Worm (Caenorhabditis elegans) whole organism, L4 larva: ENCODE results near the gene C17F4.3.
"Not testable (repeated sequence)": the region's sequence is repeated elsewhere in the genome, so short reads cannot be mapped to it uniquely, and the experiment has no call there.

Experiments
- F26F4.8 ChIP-seq: fragments of 200-800 bp; sonication (Bioruptor generic); conservative IDR thresholded peaks from 2 replicates; pipeline ENCODE4 v1.3.6; 2022; ENCODE audit warnings: missing genetic modification characterization, missing compliant biosample characterization
- F44E2.7 ChIP-seq: fragments of 200-800 bp; sonication (Bioruptor generic); IDR thresholded peaks from 2 replicates; pipeline ENCODE4 v2.1.2; 2022; ENCODE audit warnings: missing genetic modification characterization, missing compliant biosample characterization
- Y48G9A.11 ChIP-seq: fragments of 200-800 bp; sonication (Bioruptor generic); IDR thresholded peaks from 2 replicates; pipeline ENCODE4 v1.3.6; 2022; ENCODE audit warnings: missing genetic modification reagents, missing genetic modification characterization, missing compliant biosample characterization
- ZK337.2 ChIP-seq: fragments of 200-800 bp; sonication (Bioruptor generic); IDR thresholded peaks from 2 replicates; pipeline ENCODE4 v1.3.6; 2022; ENCODE audit warnings: missing genetic modification reagents, missing genetic modification characterization, missing compliant biosample characterization
- ctbp-1 ChIP-seq: fragments of 200-800 bp; sonication (Bioruptor generic); IDR thresholded peaks from 2 replicates; pipeline ENCODE4 v1.3.6; 2022; ENCODE audit warnings: missing genetic modification reagents, missing genetic modification characterization, missing compliant biosample characterization
- daf-16 ChIP-seq, 3 experiments: sonication (generic microtip); optimal IDR thresholded peaks; 2 replicates each; lab custom pipeline; 2016 to 2017; ENCODE audit warnings: missing genetic modification characterization in 3 of 3, missing genetic modification reagents in 3 of 3, mild to moderate bottlenecking in 2 of 3, missing compliant biosample characterization in 2 of 3, missing biosample characterization in 1 of 3, moderate library complexity in 1 of 3
- daf-8 ChIP-seq: fragments of 200-800 bp; sonication (Bioruptor generic); IDR thresholded peaks from 2 replicates; pipeline ENCODE4 v1.3.6; 2022; ENCODE audit warnings: missing genetic modification characterization, missing compliant biosample characterization
- duxl-1 ChIP-seq: sonication (generic microtip); optimal IDR thresholded peaks from 2 replicates; lab custom pipeline; 2016; ENCODE audit warnings: mild to moderate bottlenecking, missing genetic modification characterization, moderate library complexity, missing compliant biosample characterization; ENCODE audit not compliant: poor library complexity
- fos-1 ChIP-seq: fragments of 150-350 bp; optimal IDR thresholded peaks from 2 replicates; lab custom pipeline; 2014; ENCODE audit warnings: missing biosample characterization, missing genetic modification characterization
- hlh-30 ChIP-seq: sonication (generic microtip); optimal IDR thresholded peaks from 2 replicates; lab custom pipeline; 2017; ENCODE audit warnings: antibody characterized with exemption, mild to moderate bottlenecking, missing genetic modification characterization, missing compliant biosample characterization; ENCODE audit not compliant: insufficient read depth
- jun-1 ChIP-seq: fragments of 150-350 bp; optimal IDR thresholded peaks from 2 replicates; lab custom pipeline; 2014; ENCODE audit warnings: missing biosample characterization, missing genetic modification reagents, missing genetic modification characterization
- lir-3 ChIP-seq: sonication (generic microtip); optimal IDR thresholded peaks from 2 replicates; lab custom pipeline; 2016; ENCODE audit warnings: mild to moderate bottlenecking, missing genetic modification characterization, missing compliant biosample characterization
- mdl-1 ChIP-seq, 2 experiments: fragments of 150-350 bp in 1 of 2; sonication (generic microtip) in 1 of 2; optimal IDR thresholded peaks; 2 replicates each; lab custom pipeline; 2014 to 2017; ENCODE audit warnings: missing biosample characterization in 2 of 2, missing genetic modification characterization in 2 of 2
- mxl-2 ChIP-seq: fragments of 200-800 bp; sonication (Bioruptor generic); conservative IDR thresholded peaks from 2 replicates; pipeline ENCODE4 v1.3.6; 2022; ENCODE audit warnings: missing genetic modification reagents, missing genetic modification characterization, missing compliant biosample characterization
- nhr-10 ChIP-seq: fragments of 150-350 bp; optimal IDR thresholded peaks from 2 replicates; lab custom pipeline; 2014; ENCODE audit warnings: missing biosample characterization, missing genetic modification characterization
- nhr-6 ChIP-seq: fragments of 150-350 bp; optimal IDR thresholded peaks from 2 replicates; lab custom pipeline; 2014; ENCODE audit warnings: missing biosample characterization, missing genetic modification characterization
- nhr-76 ChIP-seq: fragments of 150-350 bp; optimal IDR thresholded peaks from 2 replicates; lab custom pipeline; 2014; ENCODE audit warnings: missing biosample characterization, missing genetic modification characterization
- saeg-2 ChIP-seq: fragments of 200-800 bp; sonication (Bioruptor generic); IDR thresholded peaks from 2 replicates; pipeline ENCODE4 v1.3.6; 2022; ENCODE audit warnings: missing genetic modification reagents, missing genetic modification characterization, missing compliant biosample characterization
- set-16 ChIP-seq: fragments of 200-800 bp; sonication (Bioruptor generic); IDR thresholded peaks from 2 replicates; pipeline ENCODE4 v1.3.6; 2022; ENCODE audit warnings: missing genetic modification reagents, missing genetic modification characterization, missing compliant biosample characterization
- skn-1 ChIP-seq: fragments of 150-350 bp; optimal IDR thresholded peaks from 2 replicates; lab custom pipeline; 2014; ENCODE audit warnings: missing biosample characterization, missing genetic modification characterization
- snpc-4 ChIP-seq: fragments of 150-350 bp; optimal IDR thresholded peaks from 2 replicates; lab custom pipeline; 2014; ENCODE audit warnings: missing biosample characterization, missing genetic modification characterization
- spr-1 ChIP-seq: sonication (generic microtip); optimal IDR thresholded peaks from 2 replicates; lab custom pipeline; 2016; ENCODE audit warnings: mild to moderate bottlenecking, missing genetic modification characterization, missing compliant biosample characterization
- spr-3 ChIP-seq: fragments of 200-800 bp; sonication (Bioruptor generic); optimal IDR thresholded peaks from 2 replicates; lab custom pipeline; 2018; ENCODE audit warnings: mild to moderate bottlenecking, missing genetic modification characterization, missing compliant biosample characterization
- tag-97 ChIP-seq: fragments of 200-800 bp; sonication (Bioruptor generic); IDR thresholded peaks from 2 replicates; pipeline ENCODE4 v1.3.6; 2022; ENCODE audit warnings: missing genetic modification characterization, missing compliant biosample characterization
- unc-130 ChIP-seq: sonication (generic microtip); optimal IDR thresholded peaks from 2 replicates; lab custom pipeline; 2016; ENCODE audit warnings: missing genetic modification reagents, missing genetic modification characterization, missing compliant biosample characterization
- unc-39 ChIP-seq: sonication (generic microtip); optimal IDR thresholded peaks from 2 replicates; lab custom pipeline; 2017; ENCODE audit warnings: missing biosample characterization, missing genetic modification characterization
- unc-62 ChIP-seq, 3 experiments: fragments of 150-350 bp in 1 of 3; sonication (generic microtip); optimal IDR thresholded peaks in 2 of 3; peaks in 1 of 3; 1 replicate in 1 of 3; 2 replicates in 2 of 3; lab custom pipeline; 2014 to 2017; ENCODE audit warnings: missing biosample characterization in 3 of 3, missing genetic modification characterization in 3 of 3, missing genetic modification reagents in 3 of 3, missing genotype in 1 of 3

C17F4.3 gene

DNA sequence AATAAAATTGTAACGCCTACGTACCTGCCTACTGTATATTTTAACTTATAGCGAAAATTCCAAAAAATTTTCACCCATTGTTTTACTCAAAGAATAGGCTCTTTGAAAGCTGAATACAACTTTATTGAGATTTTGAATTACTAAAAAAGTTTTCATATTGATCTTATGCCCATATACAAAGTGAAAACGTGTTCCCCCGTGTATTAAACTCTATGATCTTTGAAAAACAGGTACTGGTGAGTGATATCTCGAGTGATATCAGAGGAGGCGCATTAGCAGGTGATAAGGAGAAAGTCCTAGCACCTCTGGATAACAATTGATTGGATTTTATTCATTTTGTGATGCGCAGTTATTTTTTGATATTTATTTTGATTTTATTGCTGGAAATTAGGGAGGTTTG is at the start of gene C17F4.3:
Gene C17F4.3, plus strand, starts transcription at position 301 of the 400 bp plus-strand sequence.
- TF ChIP-seq unc-62 (GFP tag; optimal IDR thresholded peaks at IDR 0.05 in 1 of 2; lab: Kevin White, UChicago), result peak in 1 of 2 experiments; percentile 70
- TF ChIP-seq unc-62 (tag; optimal IDR thresholded peaks at IDR 0.05; lab: Kevin White, UChicago), result no peak
- TF ChIP-seq hlh-30 (tag; lab: Kevin White, UChicago), result no peak

ce11 chrII:3191544-3191943 is 48.8 kb upstream of the C17F4.3 start, which contains the start of gene Y27F2A.9:
Gene Y27F2A.9 (minus strand): TSS chrII:3191644.
- not testable (repeated sequence) for TF ChIP-seq F44E2.7 (GFP tag; lab: Robert Waterston, UW); jun-1 (tag; lab: Kevin White, UChicago); skn-1 (tag; lab: Kevin White, UChicago)

DNA sequence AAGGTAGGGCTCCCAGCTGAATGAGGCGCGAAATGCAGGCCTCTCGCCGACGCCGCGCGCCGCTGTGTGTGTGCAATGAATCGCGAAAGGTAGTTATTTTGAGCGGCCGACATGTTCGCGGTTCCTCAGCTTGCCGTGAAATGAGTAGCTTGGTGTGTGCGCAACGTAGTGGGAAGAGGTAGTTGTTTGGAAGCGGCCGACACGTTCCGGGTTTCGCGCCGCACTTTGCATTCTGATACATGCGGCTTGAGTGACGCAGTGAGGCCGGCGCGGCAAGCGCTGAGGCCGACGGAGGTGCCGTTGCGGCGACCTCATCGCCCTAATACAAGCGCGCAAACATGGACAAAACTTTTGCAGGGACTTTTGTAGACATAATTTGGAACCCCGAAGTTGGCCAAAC is 44.6 kb upstream of the C17F4.3 start:
- TF ChIP-seq fos-1 (tag; lab: Kevin White, UChicago) (no peak), nhr-6 (tag; lab: Kevin White, UChicago) (no peak), set-16 (peak; percentile 79)

- TF ChIP-seq snpc-4 (tag; lab: Kevin White, UChicago) (no peak), Y48G9A.11 (GFP tag; lab: Robert Waterston, UW) (no peak), daf-16 (GFP tag; optimal IDR thresholded peaks at IDR 0.05; lab: Kevin White, UChicago) (no peak), daf-16 (tag; optimal IDR thresholded peaks at IDR 0.05; lab: Kevin White, UChicago) (no peak), ctbp-1 (GFP tag; lab: Robert Waterston, UW) (no peak), nhr-76 (tag; lab: Kevin White, UChicago) (no peak), saeg-2 (GFP tag; lab: Robert Waterston, UW) (no peak), spr-1 (no peak), nhr-6 (tag; lab: Kevin White, UChicago) (no peak), mdl-1 (tag; optimal IDR thresholded peaks at IDR 0.05; lab: Kevin White, UChicago) (no peak), tag-97 (GFP tag; lab: Robert Waterston, UW) (no peak), set-16 (no peak), hlh-30 (tag; lab: Kevin White, UChicago) (no peak), unc-62 (GFP tag; optimal IDR thresholded peaks at IDR 0.05 in 1 of 2; lab: Kevin White, UChicago) (no peak), unc-62 (tag; optimal IDR thresholded peaks at IDR 0.05; lab: Kevin White, UChicago) (no peak), F26F4.8 (GFP tag; lab: Robert Waterston, UW) (no peak), mxl-2 (no peak), unc-39 (tag; lab: Kevin White, UChicago) (no peak), daf-8 (GFP tag; lab: Robert Waterston, UW) (no peak), nhr-10 (no peak)
- TF ChIP-seq, all 104 proteins: peak for 0
Measured at ce11 chrII:3196966-3197365, 43.3 kb upstream of the C17F4.3 start, which contains the start of gene gcy-15. Gene gcy-15 (minus strand): TSS chrII:3197066.

DNA sequence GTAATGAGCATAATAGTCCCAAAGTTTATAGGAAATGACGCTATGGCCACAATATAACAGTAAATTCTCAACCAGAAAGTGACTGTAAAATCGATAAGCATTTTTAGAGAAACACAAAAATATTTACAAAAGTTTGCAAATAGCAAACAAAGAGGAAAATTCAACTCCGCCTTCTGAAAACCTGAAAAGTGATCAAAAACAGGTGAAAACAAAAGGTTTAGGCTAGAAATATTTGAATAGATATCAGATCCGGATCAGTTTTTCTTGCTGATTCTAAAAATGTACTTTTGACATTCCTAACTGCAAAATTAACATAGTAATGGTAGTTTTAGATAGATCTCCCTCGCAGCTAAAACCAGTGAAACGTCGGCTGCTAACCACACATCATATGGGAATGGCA is 41.3 kb upstream of the C17F4.3 start, which contains the start of gene sri-51:
Gene sri-51, minus strand, starts transcription at position 101 of the 400 bp plus-strand sequence.
- no peak for TF ChIP-seq unc-130 (GFP tag; lab: Kevin White, UChicago)
- peak in 1 of 2 experiments; percentile 84 for TF ChIP-seq unc-62 (GFP tag; optimal IDR thresholded peaks at IDR 0.05 in 1 of 2; lab: Kevin White, UChicago)
- TF ChIP-seq unc-62 (tag; optimal IDR thresholded peaks at IDR 0.05; lab: Kevin White, UChicago), result no peak

ce11 chrII:3201242-3201641 is 39.1 kb upstream of the C17F4.3 start, which contains the start of gene sri-48:
Gene sri-48 (minus strand): TSS chrII:3201342.
- not testable (repeated sequence) for TF ChIP-seq duxl-1; unc-39 (tag; lab: Kevin White, UChicago); skn-1 (tag; lab: Kevin White, UChicago)

DNA sequence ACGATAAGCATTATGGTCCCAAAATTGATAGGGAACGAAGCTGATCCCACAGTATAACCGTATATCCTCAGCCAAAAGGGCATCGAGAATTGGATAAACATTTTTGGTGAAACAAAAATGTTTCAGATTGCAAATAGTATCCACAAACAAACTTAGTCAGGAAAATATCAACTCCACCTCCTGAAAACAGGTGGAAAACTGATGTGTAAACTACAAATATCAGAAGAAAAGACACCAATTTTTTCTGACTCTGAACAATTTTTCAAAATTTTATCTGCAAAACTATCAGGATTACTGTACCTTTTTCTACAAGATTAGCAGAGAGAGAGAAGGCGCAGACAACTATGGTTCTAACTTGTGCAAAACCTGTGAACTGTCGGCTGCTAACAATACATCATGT is 37.8 kb upstream of the C17F4.3 start, which contains the start of gene sri-53:
Gene sri-53, minus strand, starts transcription at position 101 of the 400 bp plus-strand sequence.
- TF ChIP-seq ZK337.2 (no peak), spr-3 (GFP tag; lab: Kevin White, UChicago) (no peak), lir-3 (no peak), daf-8 (GFP tag; lab: Robert Waterston, UW) (no peak)
- TF ChIP-seq, all 104 proteins: peak for 0
